Fruit fly (Drosophila melanogaster) whole organism, embryonic: ENCODE measurements around the gene CG11052.

ENCODE experiments used
- Abd-B ChIP-seq: fragments of 200-800 bp; sonication (Bioruptor generic); optimal IDR thresholded peaks from 2 replicates; lab custom pipeline; 2018; ENCODE audit warnings: missing biosample characterization, mild to moderate bottlenecking, missing genetic modification characterization, moderate library complexity
- BEAF-32 ChIP-seq: fragments of 200-800 bp; sonication (Bioruptor generic); optimal IDR thresholded peaks from 3 replicates; lab custom pipeline; 2017; ENCODE audit warnings: missing biosample characterization, missing genetic modification characterization, mild to moderate bottlenecking, moderate library complexity, missing genetic modification reagents
- Bteb2 ChIP-seq: fragments of 200-800 bp; sonication (Bioruptor generic); optimal IDR thresholded peaks from 2 replicates; lab custom pipeline; 2016; ENCODE audit warnings: missing biosample characterization, missing genetic modification characterization
- CG12155 ChIP-seq: fragments of 200-800 bp; sonication (Bioruptor generic); optimal IDR thresholded peaks from 3 replicates; lab custom pipeline; 2016; ENCODE audit warnings: missing biosample characterization, missing genetic modification characterization
- CG12659 ChIP-seq: fragments of 200-800 bp; sonication (Bioruptor generic); optimal IDR thresholded peaks from 3 replicates; lab custom pipeline; 2017; ENCODE audit warnings: mild to moderate bottlenecking, missing biosample characterization, missing genetic modification reagents, missing genetic modification characterization
- CG14014 ChIP-seq: fragments of 200-800 bp; sonication (Bioruptor generic); IDR thresholded peaks from 2 replicates; pipeline ENCODE4 v1.3.6; 2022; ENCODE audit warnings: missing biosample characterization, missing genetic modification characterization
- CG1602 ChIP-seq: fragments of 200-800 bp; sonication (Bioruptor generic); optimal IDR thresholded peaks from 3 replicates; lab custom pipeline; 2016; ENCODE audit warnings: missing biosample characterization, missing genetic modification characterization
- CG1603 ChIP-seq: fragments of 200-800 bp; sonication (Bioruptor generic); optimal IDR thresholded peaks from 2 replicates; lab custom pipeline; 2019; ENCODE audit warnings: missing biosample characterization, mild to moderate bottlenecking, missing genetic modification characterization, moderate library complexity
- CG17829 ChIP-seq: fragments of 200-800 bp; optimal IDR thresholded peaks from 2 replicates; lab custom pipeline; 2019; ENCODE audit warnings: missing biosample characterization, mild to moderate bottlenecking, missing genetic modification characterization, moderate library complexity
- CG18262 ChIP-seq: fragments of 200-800 bp; optimal IDR thresholded peaks from 3 replicates; lab custom pipeline; 2019; ENCODE audit warnings: missing biosample characterization, mild to moderate bottlenecking, missing genetic modification characterization, moderate library complexity
- CG2116 ChIP-seq: fragments of 200-800 bp; sonication (Bioruptor generic); optimal IDR thresholded peaks from 3 replicates; lab custom pipeline; 2018; ENCODE audit warnings: missing biosample characterization, mild to moderate bottlenecking, missing genetic modification characterization
- CG2120 ChIP-seq: fragments of 200-800 bp; sonication (Bioruptor generic); optimal IDR thresholded peaks from 3 replicates; lab custom pipeline; 2016; ENCODE audit warnings: missing biosample characterization, missing genetic modification characterization
- CG31441 ChIP-seq: fragments of 200-800 bp; sonication (Bioruptor generic); IDR thresholded peaks from 2 replicates; pipeline ENCODE4 v1.3.6; 2022; ENCODE audit warnings: missing biosample characterization, missing genetic modification characterization
- CG4360 ChIP-seq: fragments of 200-800 bp; sonication (Bioruptor generic); IDR thresholded peaks from 2 replicates; pipeline ENCODE4 v1.3.6; 2022; ENCODE audit warnings: missing biosample characterization, missing genetic modification characterization
- CG6689 ChIP-seq: fragments of 200-800 bp; sonication (Bioruptor generic); IDR thresholded peaks from 2 replicates; pipeline ENCODE4 v1.3.6; 2022; ENCODE audit warnings: missing biosample characterization, missing genetic modification characterization
- CG7556 ChIP-seq: fragments of 200-800 bp; sonication (Bioruptor generic); optimal IDR thresholded peaks from 2 replicates; lab custom pipeline; 2017; ENCODE audit warnings: missing biosample characterization, mild to moderate bottlenecking, missing genetic modification characterization
- CG8924 ChIP-seq: fragments of 200-800 bp; optimal IDR thresholded peaks from 3 replicates; lab custom pipeline; 2019; ENCODE audit warnings: missing biosample characterization, mild to moderate bottlenecking, missing genetic modification characterization, moderate library complexity
- CG9797 ChIP-seq: fragments of 200-800 bp; sonication (Bioruptor generic); optimal IDR thresholded peaks from 3 replicates; lab custom pipeline; 2018; ENCODE audit warnings: missing biosample characterization, mild to moderate bottlenecking, missing genetic modification characterization
- CG9817 ChIP-seq: fragments of 200-800 bp; sonication (Bioruptor generic); optimal IDR thresholded peaks from 2 replicates; lab custom pipeline; 2018; ENCODE audit warnings: missing biosample characterization, mild to moderate bottlenecking, missing genetic modification characterization, moderate library complexity
- CoRest ChIP-seq: fragments of 200-800 bp; sonication (Bioruptor generic); optimal IDR thresholded peaks from 3 replicates; lab custom pipeline; 2018; ENCODE audit warnings: missing biosample characterization, mild to moderate bottlenecking, missing genetic modification characterization, moderate library complexity
- Dll ChIP-seq: fragments of 200-800 bp; sonication (Bioruptor generic); IDR thresholded peaks from 4 replicates; pipeline ENCODE4 v1.3.6; 2022; ENCODE audit warnings: missing biosample characterization, missing genetic modification characterization; ENCODE audit not compliant: partially characterized antibody
- Dp ChIP-seq: fragments of 200-800 bp; sonication (Bioruptor generic); optimal IDR thresholded peaks from 2 replicates; lab custom pipeline; 2018; ENCODE audit warnings: missing biosample characterization, mild to moderate bottlenecking, missing genetic modification characterization, moderate library complexity
- Eip74EF ChIP-seq, 2 experiments: fragments of 200-800 bp in 1 of 2; fragments of >200 bp in 1 of 2; sonication (Bioruptor generic) in 1 of 2; optimal IDR thresholded peaks; 2 replicates each; lab custom pipeline; 2017 to 2019; ENCODE audit warnings: missing biosample characterization in 2 of 2, missing genetic modification characterization in 2 of 2, mild to moderate bottlenecking in 1 of 2, moderate library complexity in 1 of 2
- Fer2 ChIP-seq: fragments of 200-800 bp; sonication (Bioruptor generic); optimal IDR thresholded peaks from 2 replicates; lab custom pipeline; 2018; ENCODE audit warnings: missing biosample characterization, mild to moderate bottlenecking, missing genetic modification characterization, moderate library complexity
- GATAe ChIP-seq: fragments of 200-800 bp; sonication (Bioruptor generic); conservative IDR thresholded peaks from 2 replicates; pipeline ENCODE4 v1.3.6; 2022; ENCODE audit warnings: missing biosample characterization, missing genetic modification characterization
- Gsc ChIP-seq: fragments of 200-800 bp; sonication (Bioruptor generic); IDR thresholded peaks from 2 replicates; pipeline ENCODE4 v1.3.6; 2022; ENCODE audit warnings: missing biosample characterization, missing genetic modification characterization
- Hey ChIP-seq: fragments of 200-800 bp; sonication (Bioruptor generic); optimal IDR thresholded peaks from 3 replicates; lab custom pipeline; 2018; ENCODE audit warnings: missing biosample characterization, mild to moderate bottlenecking, missing genetic modification characterization
- HmgD ChIP-seq: fragments of 200-800 bp; sonication (Bioruptor generic); optimal IDR thresholded peaks from 3 replicates; lab custom pipeline; 2016; ENCODE audit warnings: missing biosample characterization, missing genetic modification characterization
- HmgZ ChIP-seq: fragments of 200-800 bp; sonication (Bioruptor generic); optimal IDR thresholded peaks from 2 replicates; lab custom pipeline; 2018; ENCODE audit warnings: missing biosample characterization, mild to moderate bottlenecking, missing genetic modification characterization
- Hr3 ChIP-seq: fragments of 200-800 bp; sonication (Bioruptor generic); optimal IDR thresholded peaks from 3 replicates; lab custom pipeline; 2016; ENCODE audit warnings: missing biosample characterization, missing genetic modification characterization
- Hsf ChIP-seq: fragments of 200-800 bp; sonication (Bioruptor generic); optimal IDR thresholded peaks from 3 replicates; lab custom pipeline; 2016; ENCODE audit warnings: missing biosample characterization, missing genetic modification characterization
- Nf-YA ChIP-seq: fragments of 200-800 bp; sonication (Bioruptor generic); IDR thresholded peaks from 2 replicates; pipeline ENCODE4 v1.3.6; 2022; ENCODE audit warnings: missing biosample characterization, missing genetic modification characterization
- Pdp1 ChIP-seq, 2 experiments: fragments of 200-800 bp; sonication (Bioruptor generic); optimal IDR thresholded peaks; 3 replicates each; lab custom pipeline; 2016; ENCODE audit warnings: missing biosample characterization in 2 of 2, missing genetic modification characterization in 2 of 2, mild to moderate bottlenecking in 1 of 2, moderate library complexity in 1 of 2
- YL-1 ChIP-seq: fragments of 200-800 bp; sonication (Bioruptor generic); optimal IDR thresholded peaks from 3 replicates; lab custom pipeline; 2017; ENCODE audit warnings: missing biosample characterization, mild to moderate bottlenecking, missing genetic modification characterization
- bowl ChIP-seq: fragments of 200-800 bp; sonication (Bioruptor generic); IDR thresholded peaks from 2 replicates; pipeline ENCODE4 v1.3.6; 2022; ENCODE audit warnings: missing biosample characterization, missing genetic modification characterization
- dan ChIP-seq: fragments of 200-800 bp; sonication (Bioruptor generic); IDR thresholded peaks from 2 replicates; pipeline ENCODE4 v1.3.6; 2022; ENCODE audit warnings: missing biosample characterization, missing genetic modification characterization
- dysf ChIP-seq: fragments of 200-800 bp; sonication (Bioruptor generic); IDR thresholded peaks from 3 replicates; pipeline ENCODE4 v1.3.6; 2022; ENCODE audit warnings: missing biosample characterization, missing genetic modification characterization
- en ChIP-seq: fragments of 200-800 bp; sonication (Bioruptor generic); optimal IDR thresholded peaks from 2 replicates; lab custom pipeline; 2016; ENCODE audit warnings: missing biosample characterization, missing genetic modification characterization
- fru ChIP-seq: fragments of >200 bp; optimal IDR thresholded peaks from 2 replicates; lab custom pipeline; 2017
- gfzf ChIP-seq: fragments of 200-800 bp; sonication (Bioruptor generic); optimal IDR thresholded peaks from 2 replicates; lab custom pipeline; 2016; ENCODE audit warnings: missing biosample characterization, mild to moderate bottlenecking, missing genetic modification characterization, moderate library complexity
- gsb ChIP-seq: fragments of 200-800 bp; sonication (Bioruptor generic); IDR thresholded peaks from 2 replicates; pipeline ENCODE4 v1.3.6; 2022; ENCODE audit warnings: missing biosample characterization, missing genetic modification characterization
- nom ChIP-seq: fragments of 200-800 bp; sonication (Bioruptor generic); optimal IDR thresholded peaks from 2 replicates; lab custom pipeline; 2017; ENCODE audit warnings: missing biosample characterization, missing genetic modification characterization, mild to moderate bottlenecking, moderate library complexity, missing genetic modification reagents
- pzg ChIP-seq: fragments of 200-800 bp; sonication (Bioruptor generic); optimal IDR thresholded peaks from 3 replicates; lab custom pipeline; 2018; ENCODE audit warnings: missing biosample characterization, mild to moderate bottlenecking, missing genetic modification characterization, moderate library complexity
- sens ChIP-seq: fragments of 200-800 bp; sonication (Bioruptor generic); peaks from one replicate; lab custom pipeline; 2016; ENCODE audit warnings: missing biosample characterization, missing genetic modification characterization
- seq ChIP-seq: fragments of 200-800 bp; sonication (Bioruptor generic); IDR thresholded peaks from 2 replicates; pipeline ENCODE4 v1.3.6; 2022; ENCODE audit warnings: missing biosample characterization, missing genetic modification characterization
- so ChIP-seq: fragments of 200-800 bp; sonication (Bioruptor generic); IDR thresholded peaks from 3 replicates; pipeline ENCODE4 v1.3.6; 2022; ENCODE audit warnings: missing biosample characterization, missing genetic modification characterization
- ttk ChIP-seq: fragments of 200-800 bp; sonication (Bioruptor generic); IDR thresholded peaks from 2 replicates; pipeline ENCODE4 v2.1.2; 2022; ENCODE audit warnings: missing biosample characterization, missing genetic modification characterization
- zen ChIP-seq: fragments of 200-800 bp; sonication (Bioruptor generic); optimal IDR thresholded peaks from 3 replicates; lab custom pipeline; 2018; ENCODE audit warnings: missing biosample characterization, mild to moderate bottlenecking, missing genetic modification characterization, moderate library complexity

Gene CG11052

DNA sequence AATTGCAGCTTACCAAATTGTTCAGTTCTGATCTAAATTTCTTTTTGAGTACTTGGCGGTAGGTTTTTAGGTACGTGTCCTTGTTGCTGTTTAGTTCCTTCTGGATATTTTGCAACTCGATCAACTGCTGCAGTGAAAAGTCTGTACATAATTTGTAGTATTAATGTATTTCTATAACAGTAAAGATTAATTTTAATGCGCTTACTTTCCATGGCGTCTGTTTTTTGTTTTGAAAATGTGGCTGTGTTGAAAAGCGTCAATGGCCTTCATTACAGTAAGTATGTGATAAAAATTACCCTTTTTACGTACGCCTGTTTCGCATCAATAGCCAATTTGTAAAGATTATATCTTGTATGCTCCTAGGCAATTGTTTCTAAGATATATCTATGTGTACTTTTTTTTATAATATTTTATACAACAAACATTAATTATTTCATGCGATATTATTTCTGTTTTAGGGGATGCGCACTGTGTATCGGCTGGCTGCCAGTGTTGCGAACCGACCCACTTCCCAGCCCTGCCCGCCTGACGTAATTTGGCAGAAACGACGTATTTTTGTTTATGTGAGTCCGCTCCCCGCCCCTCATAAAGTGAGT, 7.9 kb downstream of the CG11052 start, which contains the start of the genes Kmn2 and CG2698 (continued):
- TF ChIP-seq HmgZ, result peak; percentile 96
- peak; percentile 98 for TF ChIP-seq ttk (GFP tag; lab: Robert Waterston, UW)
- peak; percentile 99 for TF ChIP-seq dysf (GFP tag; lab: Robert Waterston, UW)
- TF ChIP-seq nom (GFP tag; lab: Kevin White, UChicago), result peak; percentile 90
- no peak for TF ChIP-seq fru (lab: Kevin White, UChicago)
- TF ChIP-seq CG1602 (GFP tag; lab: Kevin White, UChicago), result peak; percentile 97
- TF ChIP-seq CG8924 (tag; lab: Kevin White, UChicago), result peak; percentile 95

DNA sequence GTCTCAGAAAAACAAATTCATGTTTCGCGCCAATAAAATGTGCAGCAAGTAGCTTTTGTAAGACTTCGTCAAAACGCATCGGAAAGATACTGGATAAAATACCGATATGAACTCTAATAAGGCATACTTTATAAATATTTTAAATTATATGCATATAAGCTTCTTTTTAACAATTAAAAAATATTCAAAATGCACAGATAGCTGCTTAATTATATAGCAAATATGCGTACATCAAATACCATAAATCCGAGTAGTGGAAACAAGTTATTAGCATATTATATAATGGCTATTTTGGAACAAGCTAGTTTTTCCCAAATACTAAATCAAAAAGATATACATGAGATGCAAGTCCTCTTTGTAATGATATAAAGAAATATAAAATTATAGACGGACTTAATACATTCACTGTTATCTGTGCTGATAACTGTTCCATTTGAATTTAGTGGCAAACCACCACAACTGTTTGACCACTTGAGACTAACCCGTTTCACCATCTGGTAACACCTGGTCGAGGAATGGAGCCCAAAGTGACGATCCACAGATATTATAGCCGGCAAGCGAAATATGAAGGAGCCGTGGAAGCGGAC, 9.5 kb downstream of the CG11052 start, which contains the start of gene PIG-H:
TSS of gene PIG-H (plus strand) at position 303 of the 587 bp plus-strand sequence.
- TF ChIP-seq CG7556 (GFP tag; lab: Kevin White, UChicago), result no peak
- TF ChIP-seq YL-1 (GFP tag; lab: Kevin White, UChicago), result peak; percentile 74
- peak; percentile 65 for TF ChIP-seq CG9797
- peak; percentile 73 for TF ChIP-seq gfzf (GFP tag; lab: Kevin White, UChicago)
- peak; percentile 60 for TF ChIP-seq pzg (GFP tag; lab: Kevin White, UChicago)
- no peak for TF ChIP-seq GATAe (GFP tag; lab: Robert Waterston, UW)
- peak; percentile 95 for TF ChIP-seq Dp (GFP tag; lab: Kevin White, UChicago)
- no peak for TF ChIP-seq Hey
- TF ChIP-seq HmgD, result no peak
- no peak for TF ChIP-seq CG4360 (GFP tag; lab: Robert Waterston, UW)
- TF ChIP-seq Eip74EF (GFP tag; optimal IDR thresholded peaks at IDR 0.05; lab: Kevin White, UChicago), result no peak
- no peak for TF ChIP-seq CG9817 (tag; lab: Kevin White, UChicago)
- TF ChIP-seq CG17829 (tag; lab: Kevin White, UChicago), result peak; percentile 32
- TF ChIP-seq Fer2 (tag; lab: Kevin White, UChicago), result no peak
- no peak for TF ChIP-seq bowl
- no peak for TF ChIP-seq Dll (GFP tag; lab: Robert Waterston, UW)
- TF ChIP-seq Gsc (GFP tag; lab: Robert Waterston, UW), result no peak
- peak; percentile 43 for TF ChIP-seq CoRest
- TF ChIP-seq CG6689, result peak; percentile 47; the same call in 1 of the 2 replicates
- TF ChIP-seq CG14014 (GFP tag; lab: Robert Waterston, UW), result no peak
- TF ChIP-seq CG12155, result peak; percentile 2
- no peak for TF ChIP-seq seq (GFP tag; lab: Robert Waterston, UW)
- TF ChIP-seq sens, result peak; percentile 51
- no peak for TF ChIP-seq en (GFP tag; lab: Kevin White, UChicago)
- no peak for TF ChIP-seq Nf-YA
- TF ChIP-seq CG2120 (GFP tag; lab: Kevin White, UChicago), result peak; percentile 4
- TF ChIP-seq gsb, result no peak
- TF ChIP-seq zen (tag; lab: Kevin White, UChicago), result peak; percentile 19
- no peak for TF ChIP-seq Bteb2 (GFP tag; lab: Kevin White, UChicago)
- TF ChIP-seq CG2116, result peak; percentile 24
- peak; percentile 40; the same call in 1 of the 2 replicates for TF ChIP-seq CG31441 (GFP tag; lab: Robert Waterston, UW)
- peak in 1 of 2 experiments; percentile 99 for TF ChIP-seq Pdp1 (GFP tag; optimal IDR thresholded peaks at IDR 0.05; lab: Kevin White, UChicago)
- no peak for TF ChIP-seq Hr3
- TF ChIP-seq Abd-B (GFP tag; lab: Kevin White, UChicago), result peak; percentile 11
- peak; percentile 9 for TF ChIP-seq Hsf (GFP tag; lab: Kevin White, UChicago)
- peak; percentile 35 for TF ChIP-seq BEAF-32 (GFP tag; lab: Kevin White, UChicago)
- TF ChIP-seq nom (GFP tag; lab: Kevin White, UChicago), result no peak
- TF ChIP-seq CG1603, result peak; percentile 5
- TF ChIP-seq dan, result no peak
- peak; percentile 7 for TF ChIP-seq CG18262 (tag; lab: Kevin White, UChicago)
- no peak for TF ChIP-seq so
- peak; percentile 50 for TF ChIP-seq CG12659
